Worm (Caenorhabditis elegans): ENCODE measurements around the gene K09C4.10.
A peak's percentile ranks its signal among the peaks of the same experiment; 100 is the strongest.

K09C4.10 gene

ce11 chrX:3247768-3248167 lies 32.3 kb downstream of the K09C4.10 start:
- TF ChIP-seq zip-4 (GFP tag; optimal IDR thresholded peaks at IDR 0.05) (no peak), blmp-1 (tag; optimal IDR thresholded peaks at IDR 0.05) (no peak), nhr-28 (tag; optimal IDR thresholded peaks at IDR 0.05) (no peak), nhr-76 (tag; optimal IDR thresholded peaks at IDR 0.05) (no peak), F16B12.6 (tag; optimal IDR thresholded peaks at IDR 0.05) (no peak), ces-1 (GFP tag; optimal IDR thresholded peaks at IDR 0.05) (no peak), nhr-90 (tag; optimal IDR thresholded peaks at IDR 0.05; ENCODE audit: poor library complexity) (no peak), nhr-237 (tag; optimal IDR thresholded peaks at IDR 0.05) (no peak), fos-1 (tag; optimal IDR thresholded peaks at IDR 0.05) (no peak), nhr-20 (tag; optimal IDR thresholded peaks at IDR 0.05) (no peak), hlh-4 (tag; optimal IDR thresholded peaks at IDR 0.05) (no peak), lin-35 (GFP tag; optimal IDR thresholded peaks at IDR 0.05) (no peak), C04F5.9 (tag; optimal IDR thresholded peaks at IDR 0.05) (no peak), unc-130 (tag; optimal IDR thresholded peaks at IDR 0.05) (no peak), nhr-11 (tag; optimal IDR thresholded peaks at IDR 0.05) (no peak), isw-1 (GFP tag; IDR thresholded peaks at IDR 0.05) (no peak), sox-4 (tag; optimal IDR thresholded peaks at IDR 0.05) (no peak), mdl-1 (tag; optimal IDR thresholded peaks at IDR 0.05) (no peak)

DNA sequence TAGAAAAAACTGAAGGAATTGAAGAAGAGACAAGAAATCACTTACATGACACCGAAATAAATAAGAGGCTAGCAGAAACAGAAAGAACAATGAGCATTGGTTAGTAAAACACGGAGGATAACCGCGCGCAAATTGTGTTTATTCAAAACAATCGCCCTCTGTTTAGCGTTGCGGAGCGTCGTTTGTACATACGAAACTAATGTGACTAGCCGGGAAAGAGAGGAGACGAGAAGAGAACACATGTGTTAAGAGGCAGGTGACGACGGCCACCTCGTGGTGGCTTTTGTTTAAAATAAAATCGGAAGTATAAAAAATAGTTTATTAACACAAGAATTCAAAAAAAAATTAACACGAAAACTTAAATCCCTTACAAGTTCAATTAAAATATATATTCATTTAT lies 34.2 kb downstream of the K09C4.10 start, which contains the start of gene F40F4.7:
TSS of gene F40F4.7 (minus strand) at position 122 of the 400 bp plus-strand sequence.
- TF ChIP-seq unc-86 (tag; optimal IDR thresholded peaks at IDR 0.05): no peak
- TF ChIP-seq nhr-71 (tag; optimal IDR thresholded peaks at IDR 0.05): peak; percentile 86
- TF ChIP-seq jun-1 (tag; optimal IDR thresholded peaks at IDR 0.05): peak; percentile 41
- TF ChIP-seq F16B12.6 (tag; optimal IDR thresholded peaks at IDR 0.05): peak; percentile 15
- TF ChIP-seq mdl-1 (tag; optimal IDR thresholded peaks at IDR 0.05): peak in 1 of 2 experiments; percentile 92
- no peak for TF ChIP-seq zag-1 (tag; optimal IDR thresholded peaks at IDR 0.05)
- no peak for TF ChIP-seq mef-2 (tag; optimal IDR thresholded peaks at IDR 0.05)
- no peak for TF ChIP-seq aha-1 (tag; optimal IDR thresholded peaks at IDR 0.05)
- TF ChIP-seq ceh-82 (tag; optimal IDR thresholded peaks at IDR 0.05): peak in 1 of 3 experiments; percentile 31
- TF ChIP-seq nhr-237 (tag; optimal IDR thresholded peaks at IDR 0.05): no peak
- TF ChIP-seq fkh-10 (GFP tag; optimal IDR thresholded peaks at IDR 0.05): no peak
- no peak for TF ChIP-seq ets-5 (GFP tag; IDR thresholded peaks at IDR 0.05)
- no peak for TF ChIP-seq mep-1 (tag; optimal IDR thresholded peaks at IDR 0.05)
- peak; percentile 47 for TF ChIP-seq lin-13 (GFP tag; optimal IDR thresholded peaks at IDR 0.05)
- TF ChIP-seq C16A3.4 (tag; optimal IDR thresholded peaks at IDR 0.05): peak; percentile 65
- peak; percentile 35 for TF ChIP-seq xbp-1 (tag; optimal IDR thresholded peaks at IDR 0.05)
- no peak for TF ChIP-seq hpl-2 (GFP tag; optimal IDR thresholded peaks at IDR 0.05)
- TF ChIP-seq fkh-8 (tag; optimal IDR thresholded peaks at IDR 0.05): peak; percentile 27
- TF ChIP-seq swsn-7 (tag; optimal IDR thresholded peaks at IDR 0.05): peak; percentile 64
- TF ChIP-seq unc-130 (tag; optimal IDR thresholded peaks at IDR 0.05): peak; percentile 66
- peak; percentile 43 to 82 for TF ChIP-seq lin-35 (GFP tag; optimal IDR thresholded peaks at IDR 0.05)
- TF ChIP-seq ztf-11 (tag; optimal IDR thresholded peaks at IDR 0.05): no peak
- peak; percentile 43 for TF ChIP-seq skn-1 (tag; optimal IDR thresholded peaks at IDR 0.05)
- TF ChIP-seq rnt-1 (tag; optimal IDR thresholded peaks at IDR 0.05): peak; percentile 70
- TF ChIP-seq snu-23 (GFP tag; optimal IDR thresholded peaks at IDR 0.05): peak; percentile 84
- peak in 1 of 2 experiments; percentile 73 for TF ChIP-seq lsy-2 (tag; optimal IDR thresholded peaks at IDR 0.05)
- peak; percentile 40 for TF ChIP-seq ztf-4 (tag; optimal IDR thresholded peaks at IDR 0.05)
- peak; percentile 93 for TF ChIP-seq lin-14 (GFP tag; optimal IDR thresholded peaks at IDR 0.05)
- TF ChIP-seq isw-1 (GFP tag; IDR thresholded peaks at IDR 0.05): no peak
- TF ChIP-seq nhr-20 (tag; optimal IDR thresholded peaks at IDR 0.05): peak; percentile 83
- peak in 2 of 3 experiments; percentile 61 to 71 for TF ChIP-seq dpl-1 (GFP tag; optimal IDR thresholded peaks at IDR 0.05)
- TF ChIP-seq elt-3 (tag; optimal IDR thresholded peaks at IDR 0.05): peak in 2 of 6 experiments; percentile 32 to 59
- peak; percentile 45 for TF ChIP-seq irx-1 (tag; optimal IDR thresholded peaks at IDR 0.05)
- peak; percentile 66 for TF ChIP-seq nhr-19 (GFP tag; conservative IDR thresholded peaks at IDR 0.05)
- TF ChIP-seq dsc-1 (tag; optimal IDR thresholded peaks at IDR 0.05): peak; percentile 61
- TF ChIP-seq efl-1 (optimal IDR thresholded peaks at IDR 0.05): peak in 1 of 2 experiments; percentile 36
- TF ChIP-seq efl-1 (GFP tag; optimal IDR thresholded peaks at IDR 0.05 in 1 of 2): peak in 1 of 2 experiments; percentile 10
- peak; percentile 23 for TF ChIP-seq nhr-90 (tag; optimal IDR thresholded peaks at IDR 0.05; ENCODE audit: poor library complexity)
- TF ChIP-seq elt-2 (tag; optimal IDR thresholded peaks at IDR 0.05): peak; percentile 5
- peak; percentile 60 for TF ChIP-seq nhr-47 (tag; optimal IDR thresholded peaks at IDR 0.05)
- TF ChIP-seq nhr-85 (tag): peak; percentile 59
- no peak for TF ChIP-seq alr-1 (tag; optimal IDR thresholded peaks at IDR 0.05; ENCODE audit: borderline replicate concordance)
